Worm (Caenorhabditis elegans): ENCODE measurements around the gene F47F2.3.

DNA sequence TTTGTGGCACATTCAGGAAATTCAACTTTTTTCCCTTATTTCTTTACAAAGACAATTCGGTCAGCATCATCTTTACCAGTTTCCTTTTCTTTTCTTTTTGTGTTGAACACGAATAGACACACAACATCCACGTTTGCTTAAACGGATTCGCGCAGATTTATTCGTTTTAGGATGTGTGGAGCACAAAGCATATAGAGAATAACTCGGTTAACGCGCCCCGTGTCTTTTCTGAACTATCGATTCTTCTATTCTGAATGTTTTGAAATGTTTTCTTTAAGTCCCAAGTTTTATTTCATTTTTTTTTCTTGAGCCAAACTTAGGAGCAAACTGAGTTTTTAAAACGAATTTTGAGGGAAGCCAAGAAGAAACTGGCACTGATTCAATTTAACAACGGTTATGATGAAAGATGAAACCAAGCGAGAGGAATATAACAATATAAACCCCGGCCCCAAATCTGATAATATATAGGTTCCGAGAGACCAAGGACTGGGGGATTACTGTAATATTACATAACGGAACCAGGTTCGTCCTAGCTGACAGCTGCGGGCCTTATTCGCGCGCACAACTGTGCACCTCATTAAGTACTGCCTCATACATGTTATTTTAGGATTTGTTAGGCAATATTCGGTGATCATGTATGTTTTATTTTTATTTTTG lies 23.8 kb downstream of the F47F2.3 start:
- TF ChIP-seq nhr-76 (tag; optimal IDR thresholded peaks at IDR 0.05) = no peak
- TF ChIP-seq mab-5 (tag; optimal IDR thresholded peaks at IDR 0.05) = no peak
- no peak for TF ChIP-seq lsy-2 (tag; optimal IDR thresholded peaks at IDR 0.05)
- TF ChIP-seq nhr-237 (tag; optimal IDR thresholded peaks at IDR 0.05) = no peak
- TF ChIP-seq elt-1 (tag; optimal IDR thresholded peaks at IDR 0.05; ENCODE audit: borderline replicate concordance, insufficient read depth) = no peak
- TF ChIP-seq unc-62 (GFP tag; optimal IDR thresholded peaks at IDR 0.05) = no peak

Measured in whole organism, mixed stage, embryonic.